Fruit fly (Drosophila melanogaster) whole organism, pupa: ENCODE data around the gene CG5731.
A peak's percentile ranks its signal among the peaks of the same experiment; 100 is the strongest.

Experiments used
- CG10348 ChIP-seq: fragments of 200-800 bp; sonication (Bioruptor generic); IDR thresholded peaks from 2 replicates; pipeline ENCODE4 v1.3.6; 2022; ENCODE audit warnings: missing biosample characterization, missing genetic modification characterization
- CG12605 ChIP-seq: fragments of 200-800 bp; sonication (Bioruptor generic); IDR thresholded peaks from 2 replicates; pipeline ENCODE4 v1.3.6; 2022; ENCODE audit warnings: missing biosample characterization, missing genetic modification characterization
- CG13204 ChIP-seq: fragments of 200-800 bp; sonication (Bioruptor generic); optimal IDR thresholded peaks from 2 replicates; lab custom pipeline; 2018; ENCODE audit warnings: missing biosample characterization, mild to moderate bottlenecking, missing genetic modification characterization, moderate library complexity
- CG14655 ChIP-seq: fragments of 200-800 bp; sonication (Bioruptor generic); optimal IDR thresholded peaks from 3 replicates; lab custom pipeline; 2017; ENCODE audit warnings: mild to moderate bottlenecking, missing biosample characterization, missing genetic modification reagents, missing genetic modification characterization
- CG15710 ChIP-seq: fragments of 200-800 bp; sonication (Bioruptor generic); optimal IDR thresholded peaks from 2 replicates; lab custom pipeline; 2018; ENCODE audit warnings: missing biosample characterization, mild to moderate bottlenecking, missing genetic modification characterization, moderate library complexity
- CG17806 ChIP-seq: fragments of 200-800 bp; sonication (Bioruptor generic); optimal IDR thresholded peaks from 2 replicates; lab custom pipeline; 2018; ENCODE audit warnings: missing biosample characterization, mild to moderate bottlenecking, missing genetic modification characterization, moderate library complexity
- CG32121 ChIP-seq: fragments of 200-800 bp; sonication (Bioruptor generic); IDR thresholded peaks from 2 replicates; pipeline ENCODE4 v1.3.6; 2022; ENCODE audit warnings: missing biosample characterization, missing genetic modification characterization
- CG34367 ChIP-seq: fragments of 200-800 bp; sonication (Bioruptor generic); optimal IDR thresholded peaks from 2 replicates; lab custom pipeline; 2018; ENCODE audit warnings: missing biosample characterization, mild to moderate bottlenecking, missing genetic modification characterization
- CG4496 ChIP-seq: fragments of 200-800 bp; sonication (Bioruptor generic); IDR thresholded peaks from 3 replicates; pipeline ENCODE4 v1.3.6; 2022; ENCODE audit warnings: missing biosample characterization, missing genetic modification characterization
- CG8159 ChIP-seq: fragments of 200-800 bp; sonication (Bioruptor generic); optimal IDR thresholded peaks from 3 replicates; lab custom pipeline; 2018; ENCODE audit warnings: missing biosample characterization, mild to moderate bottlenecking, missing genetic modification characterization, moderate library complexity
- CG8301 ChIP-seq: fragments of 200-800 bp; sonication (Bioruptor generic); optimal IDR thresholded peaks from 2 replicates; lab custom pipeline; 2018; ENCODE audit warnings: missing biosample characterization, mild to moderate bottlenecking, missing genetic modification characterization
- CG9948 ChIP-seq: fragments of 200-800 bp; sonication (Bioruptor generic); optimal IDR thresholded peaks from 2 replicates; lab custom pipeline; 2018; ENCODE audit warnings: missing biosample characterization, mild to moderate bottlenecking, missing genetic modification characterization, moderate library complexity
- D1 ChIP-seq: fragments of 200-800 bp; sonication (Bioruptor generic); optimal IDR thresholded peaks from 2 replicates; lab custom pipeline; 2018; ENCODE audit warnings: missing biosample characterization, mild to moderate bottlenecking, missing genetic modification characterization, moderate library complexity
- EcR ChIP-seq: fragments of 200-800 bp; sonication (Bioruptor generic); optimal IDR thresholded peaks from 3 replicates; lab custom pipeline; 2019; ENCODE audit warnings: missing biosample characterization, missing genetic modification characterization, mild to moderate bottlenecking, moderate library complexity, missing genetic modification reagents
- Ets98B ChIP-seq: fragments of 200-800 bp; sonication (Bioruptor generic); IDR thresholded peaks from 2 replicates; pipeline ENCODE4 v1.3.6; 2022; ENCODE audit warnings: missing biosample characterization, missing genetic modification characterization
- Pif1A ChIP-seq: fragments of 200-800 bp; sonication (Bioruptor generic); optimal IDR thresholded peaks from 3 replicates; lab custom pipeline; 2016; ENCODE audit warnings: missing biosample characterization, missing genetic modification characterization
- Pif1B ChIP-seq: fragments of 200-800 bp; sonication (Bioruptor generic); optimal IDR thresholded peaks from 3 replicates; lab custom pipeline; 2016; ENCODE audit warnings: missing biosample characterization, missing genetic modification characterization
- Snoo ChIP-seq: fragments of 200-800 bp; sonication (Bioruptor generic); optimal IDR thresholded peaks from 3 replicates; lab custom pipeline; 2017; ENCODE audit warnings: missing biosample characterization, mild to moderate bottlenecking, missing genetic modification characterization, inconsistent platforms
- fd96Ca ChIP-seq: fragments of 200-800 bp; sonication (Bioruptor generic); IDR thresholded peaks from 3 replicates; pipeline ENCODE4 v1.3.6; 2022; ENCODE audit warnings: missing biosample characterization, missing genetic modification characterization
- gl ChIP-seq: fragments of 200-800 bp; sonication (Bioruptor generic); optimal IDR thresholded peaks from 2 replicates; lab custom pipeline; 2018; ENCODE audit warnings: missing biosample characterization, mild to moderate bottlenecking, missing genetic modification characterization
- rn ChIP-seq: fragments of 200-800 bp; sonication (Bioruptor generic); IDR thresholded peaks from 2 replicates; pipeline ENCODE4 v1.3.6; 2022; ENCODE audit warnings: missing biosample characterization, missing genetic modification characterization

Gene CG5731

dm6 chr2L:10230455-10230854, 20.9 kb upstream of the CG5731 start:
- no peak for TF ChIP-seq CG9948 (tag; lab: Kevin White, UChicago)
- TF ChIP-seq gl (tag; lab: Kevin White, UChicago), result no peak
- TF ChIP-seq Pif1B (GFP tag; lab: Kevin White, UChicago), result no peak
- no peak for TF ChIP-seq Ets98B (GFP tag; lab: Robert Waterston, UW)
- no peak for TF ChIP-seq CG14655 (GFP tag; lab: Kevin White, UChicago)
- TF ChIP-seq EcR, result no peak
- no peak for TF ChIP-seq CG8159 (tag; lab: Kevin White, UChicago)
- TF ChIP-seq CG8301 (tag; lab: Kevin White, UChicago), result no peak
- TF ChIP-seq CG17806 (tag; lab: Kevin White, UChicago), result no peak

- no peak for TF ChIP-seq CG17806 (tag; lab: Kevin White, UChicago)
- TF ChIP-seq CG15710, result peak; percentile 11
These were observed 17.3 kb upstream of the CG5731 start, which contains the start of gene CG5708 for dm6 chr2L:10226724-10227407. Gene CG5708, minus strand, starts transcription at chr2L:10226808.

dm6 chr2L:10226213-10226723, 16.7 kb upstream of the CG5731 start:
- TF ChIP-seq CG34367 (tag; lab: Kevin White, UChicago) (no peak), CG4496 (GFP tag; lab: Robert Waterston, UW) (no peak), fd96Ca (GFP tag; lab: Robert Waterston, UW) (no peak), Pif1B (GFP tag; lab: Kevin White, UChicago) (no peak), CG14655 (GFP tag; lab: Kevin White, UChicago) (no peak), CG8159 (tag; lab: Kevin White, UChicago) (no peak), gl (tag; lab: Kevin White, UChicago) (no peak), CG9948 (tag; lab: Kevin White, UChicago) (no peak), D1 (tag; lab: Kevin White, UChicago) (no peak)

- TF ChIP-seq CG12605 (GFP tag; lab: Robert Waterston, UW) (no peak), D1 (tag; lab: Kevin White, UChicago) (peak; percentile 25), fd96Ca (GFP tag; lab: Robert Waterston, UW) (no peak)
These were observed 13.1 kb upstream of the CG5731 start, which contains the start of gene Bcs1 for dm6 chr2L:10222550-10223231. Gene Bcs1, plus strand, starts transcription at chr2L:10222657.

- TF ChIP-seq CG14655 (GFP tag; lab: Kevin White, UChicago) (no peak), CG8159 (tag; lab: Kevin White, UChicago) (no peak), fd96Ca (GFP tag; lab: Robert Waterston, UW) (no peak), CG34367 (tag; lab: Kevin White, UChicago) (no peak), Ets98B (GFP tag; lab: Robert Waterston, UW) (no peak), CG12605 (GFP tag; lab: Robert Waterston, UW) (no peak), CG13204 (GFP tag; lab: Kevin White, UChicago) (no peak), CG10348 (GFP tag; lab: Robert Waterston, UW) (no peak), CG17806 (tag; lab: Kevin White, UChicago) (no peak), Snoo (no peak), Pif1A (GFP tag; lab: Kevin White, UChicago) (no peak), CG8301 (tag; lab: Kevin White, UChicago) (no peak), Pif1B (GFP tag; lab: Kevin White, UChicago) (no peak), D1 (tag; lab: Kevin White, UChicago) (no peak)
These were observed 11.8 kb upstream of the CG5731 start for dm6 chr2L:10221387-10221705.

dm6 chr2L:10220501-10221386, 11.2 kb upstream of the CG5731 start, which contains the start of the genes Npc1a and Prosalpha6:
Gene Npc1a, minus strand, starts transcription at chr2L:10221216.
Gene Prosalpha6, plus strand, starts transcription at chr2L:10221351.
- TF ChIP-seq CG15710 (peak; percentile 31), CG8159 (tag; lab: Kevin White, UChicago) (no peak)

dm6 chr2L:10220010-10220409, 10.5 kb upstream of the CG5731 start:
- TF ChIP-seq fd96Ca (GFP tag; lab: Robert Waterston, UW) (no peak), EcR (no peak), gl (tag; lab: Kevin White, UChicago) (no peak), CG9948 (tag; lab: Kevin White, UChicago) (no peak), CG34367 (tag; lab: Kevin White, UChicago) (no peak), CG10348 (GFP tag; lab: Robert Waterston, UW) (no peak), CG15710 (no peak), Pif1A (GFP tag; lab: Kevin White, UChicago) (no peak), Pif1B (GFP tag; lab: Kevin White, UChicago) (no peak), rn (GFP tag; lab: Robert Waterston, UW) (no peak), CG32121 (GFP tag; lab: Robert Waterston, UW) (no peak), CG12605 (GFP tag; lab: Robert Waterston, UW) (no peak), CG14655 (GFP tag; lab: Kevin White, UChicago) (no peak), CG8301 (tag; lab: Kevin White, UChicago) (no peak), Ets98B (GFP tag; lab: Robert Waterston, UW) (no peak)
